Fruit fly (Drosophila melanogaster): Measurements from ENCODE around the gene Pli.

Gene Pli

dm6 chr3R:23872606-23873192 is 17.2 kb downstream of the Pli start (continued):
- TF ChIP-seq stwl (tag; optimal IDR thresholded peaks at IDR 0.05) (no peak), CG1529 (GFP tag; optimal IDR thresholded peaks at IDR 0.05) (peak; percentile 0), CG17361 (GFP tag; IDR thresholded peaks at IDR 0.05) (peak; percentile 42; the same call in 1 of the 3 replicates), Lpt (GFP tag; optimal IDR thresholded peaks at IDR 0.05) (no peak), dati (GFP tag; IDR thresholded peaks at IDR 0.05) (no peak), CG8478 (optimal IDR thresholded peaks at IDR 0.05) (no peak), lilli (GFP tag; optimal IDR thresholded peaks at IDR 0.05) (peak; percentile 5), NFAT (GFP tag; IDR thresholded peaks at IDR 0.05) (no peak), Hsf (GFP tag; optimal IDR thresholded peaks at IDR 0.05) (peak; percentile 34), CG7372 (GFP tag; IDR thresholded peaks at IDR 0.05) (no peak), CG17612 (GFP tag; IDR thresholded peaks at IDR 0.05) (no peak), CG30431 (GFP tag; optimal IDR thresholded peaks at IDR 0.05) (peak; percentile 22), Drgx (GFP tag; IDR thresholded peaks at IDR 0.05) (no peak), h (optimal IDR thresholded peaks at IDR 0.05) (no peak), CG11560 (tag; IDR thresholded peaks at IDR 0.05) (no peak), GATAe (GFP tag; conservative IDR thresholded peaks at IDR 0.05) (no peak), Dip2 (GFP tag; IDR thresholded peaks at IDR 0.05) (no peak), Hr3 (GFP tag; optimal IDR thresholded peaks at IDR 0.05) (peak; percentile 33), ranshi (GFP tag; IDR thresholded peaks at IDR 0.05) (no peak), E2f2 (GFP tag; IDR thresholded peaks at IDR 0.05) (no peak; the same call in 1 of the 2 replicates), CG10543 (GFP tag; optimal IDR thresholded peaks at IDR 0.05) (no peak), Dbx (GFP tag; IDR thresholded peaks at IDR 0.05) (no peak), trem (tag; optimal IDR thresholded peaks at IDR 0.05) (peak; percentile 17), crc (GFP tag; optimal IDR thresholded peaks at IDR 0.05) (no peak), HLHmδ (GFP tag; optimal IDR thresholded peaks at IDR 0.05) (no peak), CG6272 (GFP tag; IDR thresholded peaks at IDR 0.05) (no peak), cad (GFP tag; optimal IDR thresholded peaks at IDR 0.05) (no peak), CG32772 (GFP tag; IDR thresholded peaks at IDR 0.05) (no peak), Deaf1 (tag; optimal IDR thresholded peaks at IDR 0.05) (no peak), psq (GFP tag; optimal IDR thresholded peaks at IDR 0.05) (no peak), CG7745 (tag; optimal IDR thresholded peaks at IDR 0.05) (no peak), gem (tag; optimal IDR thresholded peaks at IDR 0.05) (peak; percentile 53), CG7271 (tag; optimal IDR thresholded peaks at IDR 0.05) (no peak), sc (optimal IDR thresholded peaks at IDR 0.05) (no peak), sc (GFP tag; optimal IDR thresholded peaks at IDR 0.05) (peak; percentile 37), CG4424 (GFP tag; optimal IDR thresholded peaks at IDR 0.05) (peak; percentile 31), repo (GFP tag; optimal IDR thresholded peaks at IDR 0.05) (no peak), CG12236 (GFP tag; optimal IDR thresholded peaks at IDR 0.05) (peak; percentile 1), CG4707 (GFP tag; optimal IDR thresholded peaks at IDR 0.05) (no peak), CG10565 (GFP tag; optimal IDR thresholded peaks at IDR 0.05) (no peak), Sin3A (optimal IDR thresholded peaks at IDR 0.05) (no peak), unc-4 (GFP tag; IDR thresholded peaks at IDR 0.05; ENCODE audit: partially characterized antibody) (no peak), slou (GFP tag; optimal IDR thresholded peaks at IDR 0.05) (no peak), Xbp1 (GFP tag; optimal IDR thresholded peaks at IDR 0.05) (peak; percentile 33), sima (GFP tag; optimal IDR thresholded peaks at IDR 0.05) (no peak), Sox100B (GFP tag; optimal IDR thresholded peaks at IDR 0.05) (peak; percentile 37), CG14050 (GFP tag; IDR thresholded peaks at IDR 0.05) (no peak), Sry-β (GFP tag; optimal IDR thresholded peaks at IDR 0.05) (no peak), CG11093 (GFP tag; IDR thresholded peaks at IDR 0.05) (no peak), CG9215 (GFP tag; IDR thresholded peaks at IDR 0.05) (no peak), CG11504 (tag; optimal IDR thresholded peaks at IDR 0.05) (peak; percentile 57), CG7556 (GFP tag; optimal IDR thresholded peaks at IDR 0.05) (no peak), CG12942 (GFP tag; optimal IDR thresholded peaks at IDR 0.05) (no peak), CG5180 (GFP tag; optimal IDR thresholded peaks at IDR 0.05) (no peak)

All from whole organism, embryonic.